Fruit fly (Drosophila melanogaster): ENCODE data around the gene Eip74EF.

The Eip74EF gene

DNA sequence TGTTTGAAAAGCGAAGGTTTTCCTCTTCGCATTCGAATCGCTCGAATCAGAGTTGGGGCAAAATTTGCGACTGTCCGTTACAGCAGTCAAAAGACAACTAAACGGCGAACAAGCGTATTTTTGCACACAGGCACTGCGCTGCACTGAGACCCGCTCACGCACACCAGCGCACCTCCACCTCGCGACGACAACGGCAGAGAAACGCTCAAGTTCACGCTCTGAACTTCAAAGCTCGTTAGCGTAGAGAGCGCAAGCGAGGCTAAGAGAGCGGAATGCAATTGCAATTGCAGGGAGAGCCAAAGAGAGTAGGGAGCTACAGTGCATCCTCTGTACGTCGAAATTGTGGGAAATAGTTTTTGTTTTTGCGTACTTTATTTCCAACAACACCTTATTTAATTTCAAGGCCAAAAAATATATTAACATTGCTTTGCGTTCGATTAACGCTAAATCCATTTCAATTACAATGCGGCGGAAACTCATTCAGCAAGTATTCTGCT lies at the start of gene Eip74EF (continued):
- TF ChIP-seq seq (GFP tag; IDR thresholded peaks at IDR 0.05) = no peak
- peak in 1 of 2 experiments; percentile 13 for TF ChIP-seq Hr51 (GFP tag; optimal IDR thresholded peaks at IDR 0.05)
- TF ChIP-seq CG4282 (GFP tag; optimal IDR thresholded peaks at IDR 0.05) = no peak
- no peak for TF ChIP-seq CG13123 (GFP tag; optimal IDR thresholded peaks at IDR 0.05)
- TF ChIP-seq fd96Cb (tag; optimal IDR thresholded peaks at IDR 0.05) = no peak
- TF ChIP-seq CG4730 (GFP tag; IDR thresholded peaks at IDR 0.05) = no peak
- TF ChIP-seq az2 (GFP tag; optimal IDR thresholded peaks at IDR 0.05) = peak; percentile 18
- no peak for TF ChIP-seq pb (GFP tag; optimal IDR thresholded peaks at IDR 0.05)
- no peak for TF ChIP-seq CG6683 (GFP tag; optimal IDR thresholded peaks at IDR 0.05)
- TF ChIP-seq croc (GFP tag; conservative IDR thresholded peaks at IDR 0.05) = 0 out of 3 replicates have a peak, but pooled peaks have one; percentile 16
- TF ChIP-seq z (GFP tag; IDR thresholded peaks at IDR 0.05) = peak; percentile 90
- TF ChIP-seq dmrt99B (tag; optimal IDR thresholded peaks at IDR 0.05) = peak; percentile 11
- TF ChIP-seq Adf1 (GFP tag; IDR thresholded peaks at IDR 0.05) = 0 out of 2 replicates have a peak, but pooled peaks have one; percentile 31
- no peak for TF ChIP-seq CG33213 (GFP tag; optimal IDR thresholded peaks at IDR 0.05)
- TF ChIP-seq CG17385 (GFP tag; optimal IDR thresholded peaks at IDR 0.05) = peak; percentile 19
- TF ChIP-seq Dll (GFP tag; IDR thresholded peaks at IDR 0.05; ENCODE audit: partially characterized antibody) = 0 out of 4 replicates have a peak, but pooled peaks have one; percentile 19
- peak; percentile 16 for TF ChIP-seq CG10979 (tag; optimal IDR thresholded peaks at IDR 0.05)
- TF ChIP-seq Dbx (GFP tag; IDR thresholded peaks at IDR 0.05) = 0 out of 3 replicates have a peak, but pooled peaks have one; percentile 29
- peak; percentile 4 for TF ChIP-seq CG13424 (tag; optimal IDR thresholded peaks at IDR 0.05)
- TF ChIP-seq Hr78 (GFP tag; optimal IDR thresholded peaks at IDR 0.05) = no peak
- TF ChIP-seq lola (GFP tag; optimal IDR thresholded peaks at IDR 0.05) = no peak
- 0 out of 2 replicates have a peak, but pooled peaks have one; percentile 2 for TF ChIP-seq CG1024 (GFP tag; IDR thresholded peaks at IDR 0.05)
- TF ChIP-seq Rfx (GFP tag; IDR thresholded peaks at IDR 0.05) = 0 out of 2 replicates have a peak, but pooled peaks have one; percentile 20
- TF ChIP-seq sim (GFP tag; IDR thresholded peaks at IDR 0.05) = 0 out of 2 replicates have a peak, but pooled peaks have one; percentile 6
- TF ChIP-seq Awh (GFP tag; IDR thresholded peaks at IDR 0.05) = 0 out of 2 replicates have a peak, but pooled peaks have one; percentile 8
- no peak for TF ChIP-seq CG16863 (GFP tag; optimal IDR thresholded peaks at IDR 0.05)
- peak; percentile 80 for TF ChIP-seq grau (tag; optimal IDR thresholded peaks at IDR 0.05)
- no peak for TF ChIP-seq kah (GFP tag; optimal IDR thresholded peaks at IDR 0.05)
- peak; percentile 13 for TF ChIP-seq yki (optimal IDR thresholded peaks at IDR 0.05)
- peak; percentile 76 for TF ChIP-seq lbe (GFP tag; optimal IDR thresholded peaks at IDR 0.05)
- TF ChIP-seq CG10462 (GFP tag; optimal IDR thresholded peaks at IDR 0.05) = no peak
- no peak for TF ChIP-seq CG5245 (GFP tag; optimal IDR thresholded peaks at IDR 0.05)
- peak; percentile 12 for TF ChIP-seq CG10543 (GFP tag; optimal IDR thresholded peaks at IDR 0.05)
- TF ChIP-seq BtbVII (GFP tag; optimal IDR thresholded peaks at IDR 0.05) = no peak
- TF ChIP-seq so (GFP tag; IDR thresholded peaks at IDR 0.05) = peak; percentile 59; the same call in 2 of the 3 replicates
- peak; percentile 79 for TF ChIP-seq Drgx (GFP tag; IDR thresholded peaks at IDR 0.05)
- no peak for TF ChIP-seq dpn (GFP tag; optimal IDR thresholded peaks at IDR 0.05)
- no peak for TF ChIP-seq CG11398 (GFP tag; optimal IDR thresholded peaks at IDR 0.05)
- peak; percentile 20 for TF ChIP-seq CG11504 (tag; optimal IDR thresholded peaks at IDR 0.05)
- no peak for TF ChIP-seq CG2116 (GFP tag; optimal IDR thresholded peaks at IDR 0.05)
- TF ChIP-seq sens (GFP tag) = peak; percentile 79
- TF ChIP-seq ac (GFP tag; optimal IDR thresholded peaks at IDR 0.05) = no peak
- peak; percentile 63 for TF ChIP-seq ci (GFP tag; IDR thresholded peaks at IDR 0.05)
- TF ChIP-seq row (GFP tag; IDR thresholded peaks at IDR 0.05) = peak; percentile 60
- peak; percentile 35; the same call in 1 of the 2 replicates for TF ChIP-seq Xrp1 (GFP tag; IDR thresholded peaks at IDR 0.05)
- TF ChIP-seq vvl (GFP tag; IDR thresholded peaks at IDR 0.05) = peak; percentile 52
- TF ChIP-seq pan (optimal IDR thresholded peaks at IDR 0.05) = no peak
- peak in 1 of 2 experiments; percentile 14 for TF ChIP-seq pan (GFP tag; optimal IDR thresholded peaks at IDR 0.05 in 1 of 2, IDR thresholded peaks at IDR 0.05 in 1 of 2)
- TF ChIP-seq Blimp-1 (GFP tag; optimal IDR thresholded peaks at IDR 0.05) = peak; percentile 18
- peak; percentile 20; the same call in 1 of the 2 replicates for TF ChIP-seq sens-2 (GFP tag; IDR thresholded peaks at IDR 0.05)
